Fruit fly (Drosophila melanogaster): ENCODE results near the gene Drp1.

DNA sequence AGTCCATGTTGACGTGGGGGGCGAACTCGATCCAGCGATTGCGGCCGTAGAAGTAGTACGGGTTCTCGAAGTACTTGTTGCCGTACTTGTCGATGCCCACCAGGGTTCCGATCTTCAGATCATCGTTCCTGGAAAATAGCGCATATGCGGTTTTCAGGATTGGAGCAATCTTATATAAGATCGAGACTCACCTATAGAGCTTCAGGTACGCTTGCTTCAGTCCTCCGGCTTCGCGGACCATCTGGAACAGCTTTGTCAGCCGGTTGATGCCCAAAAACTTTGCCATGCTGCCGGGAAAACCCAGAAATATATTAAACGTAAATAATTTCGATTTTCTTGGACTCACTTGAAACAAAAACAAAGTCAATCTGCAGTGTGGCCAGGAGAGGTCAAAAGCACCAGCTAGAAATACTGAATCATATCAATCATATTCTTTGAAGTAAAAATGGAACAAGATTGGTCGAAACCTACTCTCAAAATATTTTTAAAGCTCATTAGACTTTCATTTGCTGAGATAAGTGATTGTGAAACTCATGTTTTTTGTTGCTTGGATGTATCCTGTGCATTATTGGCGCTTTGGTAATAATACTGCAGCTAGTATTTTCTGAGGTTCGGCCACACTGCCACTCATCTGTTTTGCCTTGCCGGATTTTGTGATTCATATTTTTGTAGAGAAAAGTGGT lies 5.4 kb downstream of the Drp1 start, which contains the start of the genes ND-B17.2 and Arpc5:
- TF ChIP-seq CG8478 (optimal IDR thresholded peaks at IDR 0.05) = no peak
- TF ChIP-seq pan (optimal IDR thresholded peaks at IDR 0.05) = no peak
